Worm (Caenorhabditis elegans) whole organism, early embryonic: ENCODE results near the gene F22B7.1.

Experiments
- aly-1 ChIP-seq: sonication (generic microtip); optimal IDR thresholded peaks from 2 replicates; lab custom pipeline; 2016; ENCODE audit warnings: missing genetic modification characterization, missing compliant biosample characterization
- ama-1 ChIP-seq: fragments of 150-350 bp; optimal IDR thresholded peaks from 2 replicates; lab custom pipeline; 2014
- ets-7 ChIP-seq: sonication (generic microtip); optimal IDR thresholded peaks from 2 replicates; lab custom pipeline; 2016; ENCODE audit warnings: missing genotype, missing genetic modification characterization, missing compliant biosample characterization
- tbx-37 ChIP-seq: fragments of 200-800 bp; sonication (Bioruptor generic); conservative IDR thresholded peaks from 2 replicates; pipeline ENCODE4 v1.3.6; 2022; ENCODE audit warnings: missing genetic modification reagents, missing genetic modification characterization, missing compliant biosample characterization

DNA sequence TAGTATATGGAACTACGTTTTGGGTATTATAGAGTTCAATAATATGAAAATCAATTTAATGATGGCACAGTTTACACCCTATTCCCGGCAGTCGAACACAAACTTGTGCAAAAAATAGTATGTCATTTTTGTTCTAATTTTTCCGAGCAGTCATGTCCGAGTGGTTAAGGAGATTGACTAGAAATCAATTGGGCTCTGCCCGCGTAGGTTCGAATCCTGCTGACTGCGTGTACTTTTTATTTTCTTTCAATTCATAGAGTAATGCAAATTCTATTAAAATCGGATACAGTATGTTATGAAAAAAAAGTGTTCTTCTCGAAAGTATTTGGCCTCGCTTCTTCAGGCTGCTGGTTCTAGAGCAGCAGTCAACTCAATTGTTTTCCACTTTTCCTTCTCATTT, 19.1 kb upstream of the F22B7.1 start:
- no peak for TF ChIP-seq aly-1 (tag; lab: Kevin White, UChicago)
- TF ChIP-seq ama-1 (lab: Kevin White, UChicago): no peak
- no peak for TF ChIP-seq ets-7
- TF ChIP-seq tbx-37 (GFP tag; lab: Robert Waterston, UW): no peak
